Worm (Caenorhabditis elegans) whole organism, midembryonic: Measurements from ENCODE around the gene smrd-1.

Experiments
- T22C8.4 ChIP-seq: fragments of 200-800 bp; sonication (Bioruptor generic); IDR thresholded peaks from 2 replicates; pipeline ENCODE4 v1.3.6; 2022; ENCODE audit warnings: missing genetic modification characterization, missing compliant biosample characterization
- cog-1 ChIP-seq: sonication (generic microtip); optimal IDR thresholded peaks from 2 replicates; lab custom pipeline; 2016; ENCODE audit warnings: missing genetic modification characterization, missing compliant biosample characterization
- flt-1 ChIP-seq: fragments of 200-800 bp; sonication (Bioruptor generic); IDR thresholded peaks from 2 replicates; pipeline ENCODE4 v1.3.6; 2022; ENCODE audit warnings: missing genetic modification characterization, missing compliant biosample characterization
- ref-1 ChIP-seq: fragments of 200-800 bp; sonication (Bioruptor generic); conservative IDR thresholded peaks from 2 replicates; pipeline ENCODE4 v1.3.6; 2022; ENCODE audit warnings: missing genetic modification reagents, missing genetic modification characterization, missing compliant biosample characterization

ce11 chrIII:10481497-10481896 is 45.7 kb upstream of the smrd-1 start:
- TF ChIP-seq flt-1 (no peak), ref-1 (GFP tag; lab: Robert Waterston, UW) (no peak), cog-1 (tag; lab: Kevin White, UChicago) (no peak), T22C8.4 (GFP tag; lab: Robert Waterston, UW) (no peak)
